Fruit fly (Drosophila melanogaster) whole organism, adult: ENCODE data around the gene CG32436.

Experiments used
- CG11617 ChIP-seq: fragments of 200-800 bp; sonication (Bioruptor generic); optimal IDR thresholded peaks from 2 replicates; lab custom pipeline; 2017; ENCODE audit warnings: mild to moderate bottlenecking, missing biosample characterization, missing genetic modification reagents, missing genetic modification characterization
- CG1620 ChIP-seq: fragments of 200-800 bp; sonication (Bioruptor generic); optimal IDR thresholded peaks from 2 replicates; lab custom pipeline; 2016; ENCODE audit warnings: missing biosample characterization, missing genetic modification characterization
- CG5204 ChIP-seq: fragments of 200-800 bp; sonication (Bioruptor generic); optimal IDR thresholded peaks from 2 replicates; lab custom pipeline; 2016; ENCODE audit warnings: missing biosample characterization, missing genetic modification characterization
- CG7045 ChIP-seq: fragments of 200-800 bp; sonication (Bioruptor generic); optimal IDR thresholded peaks from 2 replicates; lab custom pipeline; 2017; ENCODE audit warnings: missing biosample characterization, mild to moderate bottlenecking, missing genetic modification characterization
- Crg-1 ChIP-seq: fragments of 200-800 bp; sonication (Bioruptor generic); optimal IDR thresholded peaks from 2 replicates; lab custom pipeline; 2016; ENCODE audit warnings: missing biosample characterization, missing genetic modification characterization
- cnc ChIP-seq, 2 experiments: fragments of >200 bp; optimal IDR thresholded peaks; 2 replicates each; lab custom pipeline; 2017
- tj ChIP-seq: fragments of 200-800 bp; sonication (Bioruptor generic); optimal IDR thresholded peaks from 3 replicates; lab custom pipeline; 2017; ENCODE audit warnings: missing biosample characterization, mild to moderate bottlenecking, missing genetic modification characterization, moderate library complexity
- toe ChIP-seq: fragments of 200-800 bp; sonication (Bioruptor generic); optimal IDR thresholded peaks from 2 replicates; lab custom pipeline; 2016; ENCODE audit warnings: missing biosample characterization, missing genetic modification characterization

- TF ChIP-seq cnc (optimal IDR thresholded peaks at IDR 0.05; lab: Kevin White, UChicago) (no peak), CG5204 (GFP tag; lab: Kevin White, UChicago) (no peak), CG1620 (GFP tag; lab: Kevin White, UChicago) (no peak), CG11617 (GFP tag; lab: Kevin White, UChicago) (no peak), toe (no peak), tj (GFP tag; lab: Kevin White, UChicago) (no peak), CG7045 (GFP tag; lab: Kevin White, UChicago) (no peak), Crg-1 (GFP tag; lab: Kevin White, UChicago) (no peak)
These were observed 37.9 kb downstream of the CG32436 start for dm6 chr3L:21381746-21382145.
